Worm (Caenorhabditis elegans) whole organism, young adult: ENCODE results near the gene C44B7.5.
A peak's percentile ranks its signal among the peaks of the same experiment; 100 is the strongest.

ENCODE experiments used
- B0035.1 ChIP-seq: sonication (generic microtip); optimal IDR thresholded peaks from 2 replicates; lab custom pipeline; 2016; ENCODE audit warnings: missing genetic modification characterization, mild to moderate bottlenecking, missing compliant biosample characterization, missing genotype, missing genetic modification reagents
- B0336.3 ChIP-seq: fragments of 200-800 bp; sonication (Bioruptor generic); IDR thresholded peaks from 2 replicates; pipeline ENCODE4 v1.3.6; 2022; ENCODE audit warnings: missing genetic modification characterization, missing compliant biosample characterization
- C17E4.6 ChIP-seq: fragments of 200-800 bp; sonication (Bioruptor generic); IDR thresholded peaks from 2 replicates; pipeline ENCODE4 v1.3.6; 2022; ENCODE audit warnings: missing genetic modification reagents, missing genetic modification characterization, missing compliant biosample characterization
- F37B4.10 ChIP-seq: fragments of 200-800 bp; sonication (Bioruptor generic); IDR thresholded peaks from 2 replicates; pipeline ENCODE4 v1.3.6; 2022; ENCODE audit warnings: missing genetic modification characterization, missing compliant biosample characterization
- F49E8.2 ChIP-seq: sonication (generic microtip); optimal IDR thresholded peaks from 3 replicates; lab custom pipeline; 2017; ENCODE audit warnings: missing genetic modification characterization, mild to moderate bottlenecking, missing compliant biosample characterization, antibody characterized with exemption, moderate library complexity; ENCODE audit not compliant: insufficient read depth
- F57A8.1 ChIP-seq: fragments of 200-800 bp; sonication (Bioruptor generic); optimal IDR thresholded peaks from 2 replicates; lab custom pipeline; 2018; ENCODE audit warnings: mild to moderate bottlenecking, missing genetic modification characterization, moderate library complexity, missing compliant biosample characterization
- K11D2.4 ChIP-seq: fragments of 200-800 bp; sonication (Bioruptor generic); IDR thresholded peaks from 2 replicates; pipeline ENCODE4 v1.3.6; 2022; ENCODE audit warnings: missing genetic modification reagents, missing genetic modification characterization, missing compliant biosample characterization
- K12H6.12 ChIP-seq: fragments of 200-800 bp; sonication (Bioruptor generic); optimal IDR thresholded peaks from 2 replicates; lab custom pipeline; 2018; ENCODE audit warnings: mild to moderate bottlenecking, missing genetic modification characterization, missing compliant biosample characterization
- Y56A3A.18 ChIP-seq: fragments of 200-800 bp; sonication (Bioruptor generic); IDR thresholded peaks from 2 replicates; pipeline ENCODE4 v1.3.6; 2022; ENCODE audit warnings: missing genetic modification reagents, missing genetic modification characterization, missing compliant biosample characterization
- Y67H2A.10 ChIP-seq: fragments of 200-800 bp; sonication (Bioruptor generic); conservative IDR thresholded peaks from 2 replicates; pipeline ENCODE4 v1.3.6; 2022; ENCODE audit warnings: missing genetic modification reagents, missing genetic modification characterization, missing compliant biosample characterization
- attf-3 ChIP-seq: fragments of 200-800 bp; sonication (Bioruptor generic); conservative IDR thresholded peaks from 2 replicates; pipeline ENCODE4 v1.3.6; 2022; ENCODE audit warnings: missing genetic modification reagents, missing genetic modification characterization, missing compliant biosample characterization
- bed-1 ChIP-seq: fragments of 200-800 bp; sonication (Bioruptor generic); IDR thresholded peaks from 2 replicates; pipeline ENCODE4 v1.3.6; 2022; ENCODE audit warnings: missing genetic modification reagents, missing genetic modification characterization, missing compliant biosample characterization
- ccch-3 ChIP-seq: fragments of 200-800 bp; sonication (Bioruptor generic); optimal IDR thresholded peaks from 2 replicates; lab custom pipeline; 2018; ENCODE audit warnings: mild to moderate bottlenecking, missing genetic modification characterization, missing compliant biosample characterization
- cebp-2 ChIP-seq: fragments of 200-800 bp; sonication (Bioruptor generic); IDR thresholded peaks from 2 replicates; pipeline ENCODE4 v1.3.6; 2022; ENCODE audit warnings: missing genetic modification characterization, missing compliant biosample characterization
- ceh-100 ChIP-seq: fragments of 200-800 bp; sonication (Bioruptor generic); IDR thresholded peaks from 2 replicates; pipeline ENCODE4 v1.3.6; 2022; ENCODE audit warnings: missing genetic modification reagents, missing genetic modification characterization, missing compliant biosample characterization
- ceh-58 ChIP-seq: fragments of 200-800 bp; sonication (Bioruptor generic); IDR thresholded peaks from 2 replicates; pipeline ENCODE4 v1.3.6; 2022; ENCODE audit warnings: missing genetic modification characterization, missing compliant biosample characterization
- dpff-1 ChIP-seq: sonication (generic microtip); optimal IDR thresholded peaks from 2 replicates; lab custom pipeline; 2017; ENCODE audit warnings: mild to moderate bottlenecking, missing genetic modification characterization, missing compliant biosample characterization
- egl-18 ChIP-seq: fragments of 200-800 bp; sonication (Bioruptor generic); IDR thresholded peaks from 2 replicates; pipeline ENCODE4 v1.3.6; 2022; ENCODE audit warnings: missing genetic modification reagents, missing genetic modification characterization, missing compliant biosample characterization
- egl-44 ChIP-seq: fragments of 200-800 bp; sonication (Bioruptor generic); IDR thresholded peaks from 2 replicates; pipeline ENCODE4 v1.3.6; 2022; ENCODE audit warnings: missing genetic modification reagents, missing genetic modification characterization, missing compliant biosample characterization
- egrh-3 ChIP-seq: fragments of 200-800 bp; sonication (Bioruptor generic); IDR thresholded peaks from 2 replicates; pipeline ENCODE4 v1.3.6; 2022; ENCODE audit warnings: missing genetic modification reagents, missing genetic modification characterization, missing compliant biosample characterization
- ekl-4 ChIP-seq: fragments of 200-800 bp; sonication (Bioruptor generic); IDR thresholded peaks from 2 replicates; pipeline ENCODE4 v1.3.6; 2022; ENCODE audit warnings: missing genetic modification reagents, missing genetic modification characterization, missing compliant biosample characterization
- fkh-3 ChIP-seq: sonication (generic microtip); optimal IDR thresholded peaks from 2 replicates; lab custom pipeline; 2016; ENCODE audit warnings: mild to moderate bottlenecking, missing genetic modification characterization, missing compliant biosample characterization
- gei-17 ChIP-seq: fragments of 200-800 bp; sonication (Bioruptor generic); optimal IDR thresholded peaks from 2 replicates; lab custom pipeline; 2018; ENCODE audit warnings: mild to moderate bottlenecking, missing genetic modification characterization, missing compliant biosample characterization
- hlh-12 ChIP-seq: sonication (generic microtip); optimal IDR thresholded peaks from 2 replicates; lab custom pipeline; 2016; ENCODE audit warnings: missing genetic modification characterization, missing compliant biosample characterization
- hrde-1 ChIP-seq: sonication (generic microtip); optimal IDR thresholded peaks from 2 replicates; lab custom pipeline; 2016; ENCODE audit warnings: missing genetic modification characterization, mild to moderate bottlenecking, missing compliant biosample characterization, moderate library complexity, missing genotype, missing genetic modification reagents, borderline replicate concordance
- let-526 ChIP-seq: fragments of 200-800 bp; sonication (Bioruptor generic); IDR thresholded peaks from 2 replicates; pipeline ENCODE4 v1.3.6; 2022; ENCODE audit warnings: missing genetic modification reagents, missing genetic modification characterization, missing compliant biosample characterization
- lin-26 ChIP-seq: fragments of 200-800 bp; sonication (Bioruptor generic); IDR thresholded peaks from 2 replicates; pipeline ENCODE4 v1.3.6; 2022; ENCODE audit warnings: missing genetic modification reagents, missing genetic modification characterization, missing compliant biosample characterization
- lin-40 ChIP-seq: sonication (generic microtip); optimal IDR thresholded peaks from 2 replicates; lab custom pipeline; 2016; ENCODE audit warnings: missing genetic modification characterization, mild to moderate bottlenecking, missing compliant biosample characterization, missing genotype, missing genetic modification reagents
- lin-54 ChIP-seq: fragments of 200-800 bp; sonication (Bioruptor generic); optimal IDR thresholded peaks from 2 replicates; lab custom pipeline; 2018; ENCODE audit warnings: mild to moderate bottlenecking, missing genetic modification characterization, missing compliant biosample characterization
- lir-1 ChIP-seq: fragments of 200-800 bp; sonication (Bioruptor generic); conservative IDR thresholded peaks from 2 replicates; pipeline ENCODE4 v1.3.6; 2022; ENCODE audit warnings: missing genetic modification reagents, missing genetic modification characterization, missing compliant biosample characterization
- mel-28 ChIP-seq: sonication (generic microtip); optimal IDR thresholded peaks from 2 replicates; lab custom pipeline; 2016; ENCODE audit warnings: borderline replicate concordance, mild to moderate bottlenecking, missing genetic modification characterization, missing compliant biosample characterization
- mes-4 ChIP-seq: sonication (generic microtip); optimal IDR thresholded peaks from 2 replicates; lab custom pipeline; 2016; ENCODE audit warnings: missing genotype, missing genetic modification characterization, missing compliant biosample characterization
- mxl-1 ChIP-seq: sonication (generic microtip); optimal IDR thresholded peaks from 2 replicates; lab custom pipeline; 2016; ENCODE audit warnings: missing genetic modification characterization, missing compliant biosample characterization
- nfya-1 ChIP-seq: sonication (generic microtip); optimal IDR thresholded peaks from 2 replicates; lab custom pipeline; 2017; ENCODE audit warnings: antibody characterized with exemption, missing compliant biosample characterization, missing genetic modification characterization, borderline replicate concordance; ENCODE audit not compliant: insufficient read depth
- nfyb-1 ChIP-seq: fragments of 200-800 bp; sonication (Bioruptor generic); IDR thresholded peaks from 2 replicates; pipeline ENCODE4 v1.3.6; 2022; ENCODE audit warnings: missing genetic modification reagents, missing genetic modification characterization, missing compliant biosample characterization
- nhr-27 ChIP-seq: fragments of 200-800 bp; sonication (Bioruptor generic); optimal IDR thresholded peaks from 2 replicates; lab custom pipeline; 2018; ENCODE audit warnings: mild to moderate bottlenecking, missing genetic modification characterization, moderate library complexity, missing compliant biosample characterization
- nhr-80 ChIP-seq: sonication (generic microtip); optimal IDR thresholded peaks from 2 replicates; lab custom pipeline; 2016; ENCODE audit warnings: missing genetic modification characterization, missing compliant biosample characterization
- pbrm-1 ChIP-seq: fragments of 200-800 bp; sonication (Bioruptor generic); IDR thresholded peaks from 2 replicates; pipeline ENCODE4 v1.3.6; 2022; ENCODE audit warnings: missing genetic modification reagents, missing genetic modification characterization, missing compliant biosample characterization
- rcor-1 ChIP-seq: fragments of 200-800 bp; sonication (Bioruptor generic); IDR thresholded peaks from 2 replicates; pipeline ENCODE4 v1.3.6; 2022; ENCODE audit warnings: missing genetic modification reagents, missing genetic modification characterization, missing compliant biosample characterization
- snpc-1.3 ChIP-seq: sonication (generic microtip); optimal IDR thresholded peaks from 2 replicates; lab custom pipeline; 2017; ENCODE audit warnings: missing genetic modification characterization, mild to moderate bottlenecking, missing compliant biosample characterization, antibody characterized with exemption, moderate library complexity, missing genotype, missing genetic modification reagents; ENCODE audit not compliant: insufficient read depth
- somi-1 ChIP-seq: fragments of 200-800 bp; sonication (Bioruptor generic); optimal IDR thresholded peaks from 2 replicates; lab custom pipeline; 2018; ENCODE audit warnings: mild to moderate bottlenecking, missing genetic modification characterization, missing compliant biosample characterization
- tbx-9 ChIP-seq: sonication (generic microtip); optimal IDR thresholded peaks from 2 replicates; lab custom pipeline; 2016; ENCODE audit warnings: borderline replicate concordance, missing genetic modification characterization, inconsistent platforms, missing compliant biosample characterization
- xnd-1 ChIP-seq: sonication (generic microtip); optimal IDR thresholded peaks from 2 replicates; lab custom pipeline; 2016; ENCODE audit warnings: missing genotype, missing genetic modification reagents, missing genetic modification characterization, missing compliant biosample characterization
- zim-3 ChIP-seq: sonication (generic microtip); optimal IDR thresholded peaks from 2 replicates; lab custom pipeline; 2017; ENCODE audit warnings: mild to moderate bottlenecking, missing genetic modification characterization, moderate library complexity, missing compliant biosample characterization
- ztf-22 ChIP-seq: fragments of 200-800 bp; sonication (Bioruptor generic); optimal IDR thresholded peaks from 2 replicates; lab custom pipeline; 2018; ENCODE audit warnings: mild to moderate bottlenecking, missing genetic modification characterization, moderate library complexity, missing compliant biosample characterization
- ztf-3 ChIP-seq: fragments of 200-800 bp; sonication (Bioruptor generic); optimal IDR thresholded peaks from 2 replicates; lab custom pipeline; 2018; ENCODE audit warnings: mild to moderate bottlenecking, missing genetic modification characterization, missing compliant biosample characterization

C44B7.5 gene

DNA sequence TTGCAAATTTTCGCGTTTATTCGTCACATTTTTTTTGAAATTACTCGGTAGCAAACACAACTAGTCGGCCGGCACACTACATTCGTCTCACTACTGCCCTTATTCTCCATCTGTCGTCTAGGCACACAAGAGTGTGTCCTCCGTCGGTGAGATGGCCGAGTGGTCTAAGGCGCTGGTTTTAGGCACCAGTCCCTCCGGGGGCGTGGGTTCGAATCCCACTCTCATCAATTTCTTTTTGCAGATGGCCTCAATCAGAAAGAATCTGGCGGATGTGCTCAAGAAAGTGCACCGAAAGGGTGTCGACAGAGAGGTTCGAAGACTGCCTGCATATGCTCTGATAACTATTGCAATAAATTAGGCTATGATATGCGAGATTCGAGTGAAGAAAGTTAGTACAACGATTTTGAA lies 19.3 kb downstream of the C44B7.5 start (continued):
- TF ChIP-seq F37B4.10 (GFP tag; lab: Robert Waterston, UW) (0 out of 2 replicates have a peak, but pooled peaks have one; percentile 55), mel-28 (tag; lab: Kevin White, UChicago) (no peak), zim-3 (tag; lab: Kevin White, UChicago) (no peak), K12H6.12 (peak; percentile 69), ekl-4 (GFP tag; lab: Robert Waterston, UW) (0 out of 2 replicates have a peak, but pooled peaks have one; percentile 9), B0336.3 (GFP tag; lab: Robert Waterston, UW) (peak; percentile 77), rcor-1 (GFP tag; lab: Robert Waterston, UW) (peak; percentile 72), nfyb-1 (GFP tag; lab: Robert Waterston, UW) (peak; percentile 61), let-526 (GFP tag; lab: Robert Waterston, UW) (no peak), lir-1 (GFP tag; lab: Robert Waterston, UW) (0 out of 2 replicates have a peak, but pooled peaks have one; percentile 7), fkh-3 (tag; lab: Kevin White, UChicago) (peak; percentile 48), attf-3 (GFP tag; lab: Robert Waterston, UW) (peak; percentile 53; the same call in 1 of the 2 replicates), xnd-1 (tag; lab: Kevin White, UChicago) (peak; percentile 2), ceh-58 (no peak), somi-1 (peak; percentile 54), lin-26 (GFP tag; lab: Robert Waterston, UW) (peak; percentile 75), tbx-9 (no peak), egl-18 (GFP tag; lab: Robert Waterston, UW) (no peak), dpff-1 (no peak), nhr-80 (tag; lab: Kevin White, UChicago) (peak; percentile 25), B0035.1 (tag; lab: Kevin White, UChicago) (peak; percentile 60), Y56A3A.18 (GFP tag; lab: Robert Waterston, UW) (0 out of 2 replicates have a peak, but pooled peaks have one; percentile 35), nfya-1 (tag; lab: Kevin White, UChicago) (no peak), mes-4 (no peak), F49E8.2 (tag; lab: Kevin White, UChicago) (no peak), nhr-27 (no peak), snpc-1.3 (no peak), ccch-3 (GFP tag; lab: Kevin White, UChicago) (no peak), gei-17 (GFP tag; lab: Kevin White, UChicago) (no peak), pbrm-1 (GFP tag; lab: Robert Waterston, UW) (peak; percentile 83), egrh-3 (GFP tag; lab: Robert Waterston, UW) (peak; percentile 64), C17E4.6 (GFP tag; lab: Robert Waterston, UW) (no peak), mxl-1 (tag; lab: Kevin White, UChicago) (peak; percentile 35), ceh-100 (GFP tag; lab: Robert Waterston, UW) (peak; percentile 26; the same call in 1 of the 2 replicates), cebp-2 (GFP tag; lab: Robert Waterston, UW) (no peak), bed-1 (GFP tag; lab: Robert Waterston, UW) (no peak), hrde-1 (tag; lab: Kevin White, UChicago) (peak; percentile 48), hlh-12 (tag; lab: Kevin White, UChicago) (no peak)

DNA sequence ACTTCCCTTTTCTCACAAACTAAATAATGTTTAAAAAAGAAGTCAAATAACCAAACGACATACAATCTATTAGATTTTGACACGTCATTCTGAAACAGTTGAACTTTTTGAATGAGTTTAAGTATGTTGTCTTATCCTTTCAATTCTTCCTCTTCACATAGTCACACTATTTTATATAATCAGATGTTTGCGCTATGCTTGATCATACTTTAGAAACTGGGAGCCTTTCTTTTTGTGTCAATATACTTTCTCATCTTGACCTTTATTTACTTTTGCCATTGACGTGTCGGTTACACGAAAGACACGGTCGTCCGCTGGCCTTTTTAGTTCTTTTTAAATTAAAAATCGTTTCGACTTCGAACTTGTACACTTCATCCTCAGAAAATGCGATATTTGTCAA lies 20.5 kb downstream of the C44B7.5 start, which contains the start of gene C04A2.15:
C04A2.15 (plus strand) TSS at position 299 of the 400 bp plus-strand sequence.
- TF ChIP-seq egl-44 (GFP tag; lab: Robert Waterston, UW) (no peak), ztf-3 (GFP tag; lab: Kevin White, UChicago) (no peak), ztf-22 (no peak), lin-54 (GFP tag; lab: Kevin White, UChicago) (no peak), lin-40 (tag; lab: Kevin White, UChicago) (no peak), K11D2.4 (GFP tag; lab: Robert Waterston, UW) (no peak), xnd-1 (tag; lab: Kevin White, UChicago) (no peak), fkh-3 (tag; lab: Kevin White, UChicago) (no peak), F57A8.1 (GFP tag; lab: Kevin White, UChicago) (no peak), tbx-9 (no peak), Y67H2A.10 (no peak)
